Worm (Caenorhabditis elegans): ENCODE results near the gene med-1.

The med-1 gene

DNA sequence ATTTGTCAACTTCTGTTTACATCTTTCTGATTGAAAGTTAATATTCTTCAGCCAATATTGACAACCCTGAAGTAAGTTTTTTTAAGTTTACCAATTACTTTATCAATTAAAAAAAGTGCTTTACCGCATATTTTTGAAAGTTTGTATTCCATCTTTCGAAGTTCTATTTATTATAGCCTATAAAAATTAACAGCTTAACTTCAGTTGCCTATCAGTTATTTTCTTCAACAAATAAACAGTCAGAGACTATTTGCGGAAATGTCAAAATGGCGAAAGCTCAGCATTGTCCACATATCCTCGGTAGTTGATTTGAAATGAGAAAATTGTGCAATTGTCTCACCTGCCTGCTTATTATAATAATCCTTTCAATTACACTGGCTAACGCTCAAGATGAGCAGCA lies 33.1 kb downstream of the med-1 start, which contains the start of gene T18D3.5:
TSS of gene T18D3.5 (plus strand) at position 301 of the 400 bp plus-strand sequence.
- TF ChIP-seq ref-2 (tag; optimal IDR thresholded peaks at IDR 0.05), result no peak
- no peak for TF ChIP-seq nfya-1 (tag; optimal IDR thresholded peaks at IDR 0.05)
- TF ChIP-seq hlh-13 (GFP tag; optimal IDR thresholded peaks at IDR 0.05), result no peak
- TF ChIP-seq ceh-24 (tag; optimal IDR thresholded peaks at IDR 0.05), result no peak
- TF ChIP-seq mec-3 (tag; optimal IDR thresholded peaks at IDR 0.05; ENCODE audit: borderline replicate concordance), result no peak
- no peak for TF ChIP-seq ets-4 (tag; optimal IDR thresholded peaks at IDR 0.05)
- no peak for TF ChIP-seq unc-55 (GFP tag; optimal IDR thresholded peaks at IDR 0.05)
- TF ChIP-seq elt-4 (tag; optimal IDR thresholded peaks at IDR 0.05), result no peak
- TF ChIP-seq zip-5 (tag; optimal IDR thresholded peaks at IDR 0.05), result no peak
- TF ChIP-seq ceh-45 (GFP tag; IDR thresholded peaks at IDR 0.05), result no peak
- TF ChIP-seq ceh-14 (tag; optimal IDR thresholded peaks at IDR 0.05), result no peak

DNA sequence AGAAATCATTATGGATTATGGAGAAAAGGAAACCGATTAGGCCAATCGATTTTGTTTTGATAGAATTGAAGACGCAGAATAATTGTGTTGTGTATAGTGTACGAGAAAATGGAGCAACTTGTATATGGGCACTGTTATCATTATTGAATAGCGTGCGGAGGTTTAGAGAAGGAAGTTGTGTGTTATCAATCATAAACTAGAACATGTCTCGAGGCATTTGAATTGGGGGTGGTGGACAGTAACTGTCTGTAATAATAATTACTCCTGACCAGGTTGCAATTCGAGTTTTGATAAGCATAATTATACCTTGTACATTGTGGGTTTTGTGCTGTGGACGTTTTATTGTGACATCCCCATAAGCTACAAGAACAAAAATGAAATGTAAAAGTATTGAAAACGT lies 36.4 kb downstream of the med-1 start, which contains the start of gene cdf-2:
TSS of gene cdf-2 (minus strand) at position 149 of the 400 bp plus-strand sequence.
- TF ChIP-seq hlh-8 (tag; optimal IDR thresholded peaks at IDR 0.05) (no peak), fkh-6 (tag; optimal IDR thresholded peaks at IDR 0.05) (no peak), elt-4 (tag; optimal IDR thresholded peaks at IDR 0.05) (no peak), odd-2 (tag; optimal IDR thresholded peaks at IDR 0.05) (no peak), ceh-31 (tag; optimal IDR thresholded peaks at IDR 0.05) (no peak), ceh-22 (tag; optimal IDR thresholded peaks at IDR 0.05) (no peak), npax-4 (tag; optimal IDR thresholded peaks at IDR 0.05) (no peak)

DNA sequence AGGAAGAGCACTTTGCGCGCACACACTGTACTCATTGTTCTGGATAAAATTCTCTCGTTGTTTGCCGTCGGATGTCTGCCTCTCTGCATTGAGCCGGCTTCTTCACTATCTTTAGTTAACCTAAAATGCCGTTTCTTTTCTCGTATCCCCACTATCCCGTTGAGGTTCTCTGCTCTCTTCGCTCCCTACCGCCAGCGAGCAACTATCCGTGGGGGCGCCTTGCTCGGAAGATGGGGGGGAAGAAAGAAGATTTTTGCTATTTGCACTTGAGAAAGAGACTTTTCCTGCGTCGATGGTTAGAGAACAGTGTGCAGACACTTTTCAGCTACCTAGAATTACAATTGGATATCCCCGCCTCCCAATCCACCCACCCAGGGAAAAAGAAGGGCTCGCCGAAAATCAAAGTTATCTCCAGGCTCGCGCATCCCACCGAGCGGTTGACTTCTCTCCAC lies 37.3 kb downstream of the med-1 start, which contains the start of gene myo-2:
TSS of gene myo-2 (plus strand) at position 402 of the 452 bp plus-strand sequence.
- TF ChIP-seq gmeb-2 (tag; optimal IDR thresholded peaks at IDR 0.05) (no peak), ahr-1 (tag; optimal IDR thresholded peaks at IDR 0.05) (no peak), unc-86 (tag; optimal IDR thresholded peaks at IDR 0.05) (no peak), sox-2 (GFP tag; IDR thresholded peaks at IDR 0.05) (no peak), hlh-15 (tag; optimal IDR thresholded peaks at IDR 0.05) (no peak), nhr-232 (tag; optimal IDR thresholded peaks at IDR 0.05) (no peak), ceh-18 (tag; optimal IDR thresholded peaks at IDR 0.05) (no peak), ztf-16 (tag; optimal IDR thresholded peaks at IDR 0.05) (no peak), ama-1 (optimal IDR thresholded peaks at IDR 0.05) (no peak), pag-3 (tag; optimal IDR thresholded peaks at IDR 0.05; ENCODE audit: borderline replicate concordance) (no peak), fkh-6 (tag; optimal IDR thresholded peaks at IDR 0.05) (no peak), T23F11.4 (GFP tag; optimal IDR thresholded peaks at IDR 0.05) (no peak), sox-4 (tag; optimal IDR thresholded peaks at IDR 0.05) (no peak)

DNA sequence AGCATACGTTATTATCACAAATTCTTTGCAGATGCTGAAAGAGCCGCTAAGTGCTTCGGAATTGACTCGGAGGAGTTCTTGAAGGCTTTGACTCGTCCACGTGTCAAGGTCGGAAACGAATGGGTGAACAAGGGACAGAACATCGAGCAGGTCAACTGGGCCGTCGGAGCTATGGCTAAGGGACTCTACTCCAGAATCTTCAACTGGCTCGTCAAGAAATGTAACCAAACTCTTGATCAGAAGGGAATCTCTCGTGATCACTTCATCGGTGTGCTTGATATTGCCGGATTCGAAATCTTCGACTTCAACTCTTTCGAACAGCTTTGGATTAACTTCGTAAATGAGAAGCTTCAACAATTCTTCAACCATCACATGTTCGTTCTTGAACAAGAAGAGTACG lies 39.4 kb downstream of the med-1 start:
- no peak for TF ChIP-seq T23F11.4 (GFP tag; optimal IDR thresholded peaks at IDR 0.05)
- TF ChIP-seq ceh-19 (GFP tag; optimal IDR thresholded peaks at IDR 0.05), result no peak
- no peak for TF ChIP-seq ceh-34 (tag; optimal IDR thresholded peaks at IDR 0.05)
- no peak for TF ChIP-seq sdc-2 (tag; optimal IDR thresholded peaks at IDR 0.05)
- TF ChIP-seq C08G9.2 (tag; optimal IDR thresholded peaks at IDR 0.05), result no peak
- TF ChIP-seq ceh-18 (tag; optimal IDR thresholded peaks at IDR 0.05), result no peak
- no peak for TF ChIP-seq Y22D7AL.16 (tag; optimal IDR thresholded peaks at IDR 0.05)
- TF ChIP-seq ceh-31 (tag; optimal IDR thresholded peaks at IDR 0.05), result no peak
- no peak for TF ChIP-seq unc-42 (tag; optimal IDR thresholded peaks at IDR 0.05)
- TF ChIP-seq ets-4 (tag; optimal IDR thresholded peaks at IDR 0.05), result no peak
- no peak for TF ChIP-seq dve-1 (tag; optimal IDR thresholded peaks at IDR 0.05)
- no peak for TF ChIP-seq unc-3 (GFP tag; conservative IDR thresholded peaks at IDR 0.05)
- no peak for TF ChIP-seq unc-3 (tag; optimal IDR thresholded peaks at IDR 0.05)

Measured in whole organism, late embryonic.